Worm (Caenorhabditis elegans) whole organism, young adult: ENCODE results near the gene srp-7.

Experiments used
- B0019.2 ChIP-seq: fragments of 200-800 bp; sonication (Bioruptor generic); conservative IDR thresholded peaks from 2 replicates; pipeline ENCODE4 v1.3.6; 2022; ENCODE audit warnings: missing genetic modification reagents, missing genetic modification characterization, missing compliant biosample characterization
- C06A6.2 ChIP-seq: fragments of 200-800 bp; sonication (Bioruptor generic); conservative IDR thresholded peaks from 2 replicates; pipeline ENCODE4 v1.3.6; 2022; ENCODE audit warnings: missing genetic modification characterization, missing compliant biosample characterization
- F10E7.11 ChIP-seq: sonication (generic microtip); optimal IDR thresholded peaks from 2 replicates; lab custom pipeline; 2017; ENCODE audit warnings: mild to moderate bottlenecking, missing genetic modification characterization, moderate library complexity, missing compliant biosample characterization
- F23B12.7 ChIP-seq: sonication (generic microtip); optimal IDR thresholded peaks from 2 replicates; lab custom pipeline; 2017; ENCODE audit warnings: missing genetic modification characterization, mild to moderate bottlenecking, missing compliant biosample characterization, antibody characterized with exemption, moderate library complexity; ENCODE audit not compliant: insufficient read depth
- F33H1.4 ChIP-seq: fragments of 200-800 bp; sonication (Bioruptor generic); IDR thresholded peaks from 2 replicates; pipeline ENCODE4 v1.3.6; 2022; ENCODE audit warnings: missing genetic modification reagents, missing genetic modification characterization, missing compliant biosample characterization
- F52B5.7 ChIP-seq: sonication (generic microtip); optimal IDR thresholded peaks from 2 replicates; lab custom pipeline; 2016; ENCODE audit warnings: mild to moderate bottlenecking, missing genetic modification characterization, missing compliant biosample characterization
- F57C9.4 ChIP-seq: sonication (generic microtip); optimal IDR thresholded peaks from 2 replicates; lab custom pipeline; 2017; ENCODE audit warnings: mild to moderate bottlenecking, missing genetic modification characterization, missing compliant biosample characterization
- T26A5.8 ChIP-seq: sonication (generic microtip); optimal IDR thresholded peaks from 2 replicates; lab custom pipeline; 2016; ENCODE audit warnings: missing genetic modification characterization, missing compliant biosample characterization
- Y53G8AR.9 ChIP-seq: fragments of 200-800 bp; sonication (Bioruptor generic); conservative IDR thresholded peaks from 2 replicates; pipeline ENCODE4 v1.3.6; 2022; ENCODE audit warnings: missing genetic modification reagents, missing genetic modification characterization, missing compliant biosample characterization
- Y95B8A.8 ChIP-seq: fragments of 200-800 bp; sonication (Bioruptor generic); IDR thresholded peaks from 2 replicates; pipeline ENCODE4 v1.3.6; 2022; ENCODE audit warnings: missing genetic modification reagents, missing genetic modification characterization, missing compliant biosample characterization
- ZK185.1 ChIP-seq: sonication (generic microtip); optimal IDR thresholded peaks from 2 replicates; lab custom pipeline; 2016; ENCODE audit warnings: mild to moderate bottlenecking, missing genetic modification characterization, missing compliant biosample characterization; ENCODE audit not compliant: poor library complexity, severe bottlenecking
- attf-3 ChIP-seq: fragments of 200-800 bp; sonication (Bioruptor generic); conservative IDR thresholded peaks from 2 replicates; pipeline ENCODE4 v1.3.6; 2022; ENCODE audit warnings: missing genetic modification reagents, missing genetic modification characterization, missing compliant biosample characterization
- attf-6 ChIP-seq: fragments of 200-800 bp; sonication (Bioruptor generic); IDR thresholded peaks from 2 replicates; pipeline ENCODE4 v1.3.6; 2022; ENCODE audit warnings: missing genetic modification reagents, missing genetic modification characterization, missing compliant biosample characterization
- bed-1 ChIP-seq: fragments of 200-800 bp; sonication (Bioruptor generic); IDR thresholded peaks from 2 replicates; pipeline ENCODE4 v1.3.6; 2022; ENCODE audit warnings: missing genetic modification reagents, missing genetic modification characterization, missing compliant biosample characterization
- cebp-1 ChIP-seq, 2 experiments: fragments of 200-800 bp in 1 of 2; sonication (Bioruptor generic) in 1 of 2; sonication (generic microtip) in 1 of 2; IDR thresholded peaks in 1 of 2; optimal IDR thresholded peaks in 1 of 2; 2 replicates each; pipeline versions ENCODE4 v1.3.6 to Lab custom; 2017 to 2022; ENCODE audit warnings: missing compliant biosample characterization in 2 of 2, missing genetic modification characterization in 2 of 2, mild to moderate bottlenecking in 1 of 2, missing genetic modification reagents in 1 of 2, moderate library complexity in 1 of 2
- cebp-2 ChIP-seq: fragments of 200-800 bp; sonication (Bioruptor generic); IDR thresholded peaks from 2 replicates; pipeline ENCODE4 v1.3.6; 2022; ENCODE audit warnings: missing genetic modification characterization, missing compliant biosample characterization
- ceh-100 ChIP-seq: fragments of 200-800 bp; sonication (Bioruptor generic); IDR thresholded peaks from 2 replicates; pipeline ENCODE4 v1.3.6; 2022; ENCODE audit warnings: missing genetic modification reagents, missing genetic modification characterization, missing compliant biosample characterization
- ceh-40 ChIP-seq: fragments of 200-800 bp; sonication (Bioruptor generic); IDR thresholded peaks from 2 replicates; pipeline ENCODE4 v1.3.6; 2022; ENCODE audit warnings: missing genetic modification characterization, missing compliant biosample characterization
- ceh-58 ChIP-seq: fragments of 200-800 bp; sonication (Bioruptor generic); IDR thresholded peaks from 2 replicates; pipeline ENCODE4 v1.3.6; 2022; ENCODE audit warnings: missing genetic modification characterization, missing compliant biosample characterization
- ceh-79 ChIP-seq: sonication (generic microtip); optimal IDR thresholded peaks from 2 replicates; lab custom pipeline; 2017; ENCODE audit warnings: mild to moderate bottlenecking, missing genetic modification characterization, missing compliant biosample characterization
- ets-4 ChIP-seq: fragments of 200-800 bp; sonication (Bioruptor generic); optimal IDR thresholded peaks from 2 replicates; lab custom pipeline; 2018; ENCODE audit warnings: mild to moderate bottlenecking, missing genetic modification characterization, missing compliant biosample characterization
- hlh-26 ChIP-seq: fragments of 200-800 bp; sonication (Bioruptor generic); conservative IDR thresholded peaks from 2 replicates; pipeline ENCODE4 v1.3.6; 2022; ENCODE audit warnings: missing genetic modification reagents, missing genetic modification characterization, missing compliant biosample characterization
- lag-1 ChIP-seq: fragments of 200-800 bp; sonication (Bioruptor generic); IDR thresholded peaks from 2 replicates; pipeline ENCODE4 v1.3.6; 2022; ENCODE audit warnings: missing genetic modification reagents, missing genetic modification characterization, missing compliant biosample characterization
- let-526 ChIP-seq: fragments of 200-800 bp; sonication (Bioruptor generic); IDR thresholded peaks from 2 replicates; pipeline ENCODE4 v1.3.6; 2022; ENCODE audit warnings: missing genetic modification reagents, missing genetic modification characterization, missing compliant biosample characterization
- lin-54 ChIP-seq: fragments of 200-800 bp; sonication (Bioruptor generic); optimal IDR thresholded peaks from 2 replicates; lab custom pipeline; 2018; ENCODE audit warnings: mild to moderate bottlenecking, missing genetic modification characterization, missing compliant biosample characterization
- lsy-27 ChIP-seq: sonication (generic microtip); optimal IDR thresholded peaks from 2 replicates; lab custom pipeline; 2017; ENCODE audit warnings: missing genetic modification characterization, mild to moderate bottlenecking, missing compliant biosample characterization, antibody characterized with exemption, missing genotype, borderline replicate concordance; ENCODE audit not compliant: insufficient read depth
- madf-10 ChIP-seq: sonication (generic microtip); optimal IDR thresholded peaks from 2 replicates; lab custom pipeline; 2016; ENCODE audit warnings: mild to moderate bottlenecking, missing genetic modification characterization, missing compliant biosample characterization
- madf-8 ChIP-seq: fragments of 200-800 bp; sonication (Bioruptor generic); conservative IDR thresholded peaks from 2 replicates; pipeline ENCODE4 v1.3.6; 2022; ENCODE audit warnings: missing genetic modification reagents, missing genetic modification characterization, missing compliant biosample characterization
- nhr-179 ChIP-seq: sonication (generic microtip); optimal IDR thresholded peaks from 2 replicates; lab custom pipeline; 2016; ENCODE audit warnings: mild to moderate bottlenecking, missing genetic modification characterization, missing compliant biosample characterization
- rcor-1 ChIP-seq: fragments of 200-800 bp; sonication (Bioruptor generic); IDR thresholded peaks from 2 replicates; pipeline ENCODE4 v1.3.6; 2022; ENCODE audit warnings: missing genetic modification reagents, missing genetic modification characterization, missing compliant biosample characterization
- snpc-1.3 ChIP-seq: sonication (generic microtip); optimal IDR thresholded peaks from 2 replicates; lab custom pipeline; 2017; ENCODE audit warnings: missing genetic modification characterization, mild to moderate bottlenecking, missing compliant biosample characterization, antibody characterized with exemption, moderate library complexity, missing genotype, missing genetic modification reagents; ENCODE audit not compliant: insufficient read depth
- snpc-3.4 ChIP-seq: sonication (generic microtip); optimal IDR thresholded peaks from 2 replicates; lab custom pipeline; 2017; ENCODE audit warnings: missing genetic modification characterization, mild to moderate bottlenecking, missing compliant biosample characterization, antibody characterized with exemption, moderate library complexity, missing genotype, missing genetic modification reagents
- somi-1 ChIP-seq: fragments of 200-800 bp; sonication (Bioruptor generic); optimal IDR thresholded peaks from 2 replicates; lab custom pipeline; 2018; ENCODE audit warnings: mild to moderate bottlenecking, missing genetic modification characterization, missing compliant biosample characterization
- ztf-3 ChIP-seq: fragments of 200-800 bp; sonication (Bioruptor generic); optimal IDR thresholded peaks from 2 replicates; lab custom pipeline; 2018; ENCODE audit warnings: mild to moderate bottlenecking, missing genetic modification characterization, missing compliant biosample characterization
- ztf-6 ChIP-seq: fragments of 200-800 bp; sonication (Bioruptor generic); IDR thresholded peaks from 2 replicates; pipeline ENCODE4 v1.3.6; 2022; ENCODE audit warnings: missing genetic modification reagents, missing genetic modification characterization, missing compliant biosample characterization

srp-7 gene

DNA sequence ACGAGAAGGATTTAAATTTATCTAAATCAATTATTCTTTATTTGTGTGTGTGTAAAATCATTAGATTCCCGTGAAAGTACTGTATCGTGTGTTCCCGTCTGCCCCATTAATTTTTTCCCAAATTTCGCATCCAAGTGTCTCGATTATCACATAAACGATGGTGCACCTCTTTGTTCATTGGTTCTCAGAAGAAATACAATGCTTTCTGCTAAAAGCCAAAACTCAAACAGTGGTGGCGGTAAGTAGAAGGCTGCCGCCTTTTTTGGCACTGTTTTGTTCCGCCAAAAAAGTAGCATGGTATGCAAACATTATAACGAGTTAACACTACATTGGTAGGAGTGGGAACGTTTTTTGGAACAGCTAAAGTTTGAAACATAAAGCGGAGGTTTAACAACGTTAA is 44.5 kb downstream of the srp-7 start (continued):
- TF ChIP-seq ztf-6 (GFP tag; lab: Robert Waterston, UW): no peak
- TF ChIP-seq attf-6 (GFP tag; lab: Robert Waterston, UW): peak; percentile 62; the same call in 1 of the 2 replicates
- no peak for TF ChIP-seq snpc-3.4
- no peak for TF ChIP-seq madf-8
- TF ChIP-seq F33H1.4 (GFP tag; lab: Robert Waterston, UW): no peak
- no peak for TF ChIP-seq madf-10
- no peak for TF ChIP-seq somi-1 (GFP tag; lab: Kevin White, UChicago)
- 0 out of 2 replicates have a peak, but pooled peaks have one; percentile 57 for TF ChIP-seq cebp-2 (GFP tag; lab: Robert Waterston, UW)
- TF ChIP-seq let-526 (GFP tag; lab: Robert Waterston, UW): no peak
- no peak for TF ChIP-seq lsy-27 (tag; lab: Kevin White, UChicago)
- no peak for TF ChIP-seq F10E7.11 (tag; lab: Kevin White, UChicago)
- TF ChIP-seq, all 124 proteins: peak for 18

DNA sequence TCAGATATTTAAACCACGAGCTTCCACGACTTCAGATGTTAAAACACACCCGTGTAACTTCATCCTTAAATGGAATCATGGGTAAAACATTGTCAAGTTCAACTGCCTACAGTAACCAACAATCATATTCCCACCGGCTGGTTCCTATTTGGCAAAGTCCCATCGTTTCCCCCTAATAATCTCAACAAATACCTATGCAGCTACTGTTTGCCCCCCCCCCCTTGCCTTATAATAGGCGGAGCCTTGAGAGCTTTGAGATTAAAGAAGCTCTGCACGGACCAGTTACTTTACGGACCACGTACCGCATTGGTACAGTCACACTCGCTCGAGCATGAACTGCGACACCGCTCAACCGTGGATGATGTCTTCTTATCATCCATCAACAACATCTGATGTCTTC is 45.7 kb downstream of the srp-7 start, which contains the start of gene pax-1:
TSS of gene pax-1 (plus strand) at position 301 of the 400 bp plus-strand sequence.
- TF ChIP-seq ets-4 (GFP tag; lab: Kevin White, UChicago) (no peak), B0019.2 (GFP tag; lab: Robert Waterston, UW) (no peak), attf-3 (GFP tag; lab: Robert Waterston, UW) (no peak), lag-1 (no peak), lin-54 (no peak), F52B5.7 (no peak), hlh-26 (no peak), C06A6.2 (GFP tag; lab: Robert Waterston, UW) (no peak), cebp-2 (GFP tag; lab: Robert Waterston, UW) (no peak), bed-1 (GFP tag; lab: Robert Waterston, UW) (no peak), Y53G8AR.9 (GFP tag; lab: Robert Waterston, UW) (no peak), rcor-1 (GFP tag; lab: Robert Waterston, UW) (no peak), ZK185.1 (tag; lab: Kevin White, UChicago) (no peak), ceh-79 (tag; lab: Kevin White, UChicago) (no peak), ceh-58 (GFP tag; lab: Robert Waterston, UW) (no peak), F57C9.4 (tag; lab: Kevin White, UChicago) (no peak)

DNA sequence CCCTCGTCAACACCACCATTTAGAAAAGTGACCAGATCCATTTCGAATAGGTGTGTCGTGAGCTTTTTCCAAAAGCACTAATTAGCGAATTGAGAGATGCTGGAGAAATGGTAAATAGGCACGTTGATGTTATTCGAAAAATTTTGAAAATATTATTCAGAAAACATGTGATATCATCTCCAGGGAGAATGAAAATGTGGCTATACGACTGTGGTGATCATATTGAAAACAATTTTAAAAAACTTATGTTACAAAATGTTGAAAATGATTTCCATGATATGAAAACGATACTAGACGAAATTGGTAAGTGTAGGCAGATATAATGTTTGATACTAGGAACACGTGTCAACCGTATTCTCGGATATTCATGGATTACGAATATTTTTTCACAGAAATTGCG is 47.9 kb downstream of the srp-7 start, which contains the start of gene K07C11.10:
TSS of gene K07C11.10 (minus strand) at position 101 of the 400 bp plus-strand sequence.
- TF ChIP-seq nhr-179 (tag; lab: Kevin White, UChicago) (no peak), Y95B8A.8 (GFP tag; lab: Robert Waterston, UW) (no peak), ceh-40 (no peak), cebp-1 (GFP tag; IDR thresholded peaks at IDR 0.05; lab: Robert Waterston, UW) (no peak), cebp-1 (tag; optimal IDR thresholded peaks at IDR 0.05; lab: Kevin White, UChicago) (no peak), T26A5.8 (no peak), ztf-3 (no peak), F23B12.7 (no peak), ceh-100 (no peak), snpc-1.3 (tag; lab: Kevin White, UChicago) (no peak)
